Fruit fly (Drosophila melanogaster) whole organism, prepupa: ENCODE results near the gene Apl.

ENCODE experiments used
- Blimp-1 ChIP-seq: fragments of 200-800 bp; sonication (Bioruptor generic); optimal IDR thresholded peaks from 3 replicates; lab custom pipeline; 2017; ENCODE audit warnings: missing biosample characterization, missing genetic modification characterization, mild to moderate bottlenecking, moderate library complexity, missing genetic modification reagents
- CG10669 ChIP-seq: fragments of 200-800 bp; sonication (Bioruptor generic); optimal IDR thresholded peaks from 3 replicates; lab custom pipeline; 2018; ENCODE audit warnings: missing biosample characterization, mild to moderate bottlenecking, missing genetic modification characterization, moderate library complexity
- CG11294 ChIP-seq: fragments of 200-800 bp; sonication (Bioruptor generic); IDR thresholded peaks from 2 replicates; pipeline ENCODE4 v1.3.6; 2022; ENCODE audit warnings: missing biosample characterization, missing genetic modification characterization
- CG15336 ChIP-seq: fragments of 200-800 bp; sonication (Bioruptor generic); IDR thresholded peaks from 2 replicates; pipeline ENCODE4 v1.3.6; 2022; ENCODE audit warnings: missing biosample characterization, missing genetic modification characterization
- CG1621 ChIP-seq: fragments of 200-800 bp; sonication (Bioruptor generic); optimal IDR thresholded peaks from 3 replicates; lab custom pipeline; 2018; ENCODE audit warnings: missing biosample characterization, mild to moderate bottlenecking, missing genetic modification characterization
- CG16779 ChIP-seq: fragments of 200-800 bp; sonication (Bioruptor generic); optimal IDR thresholded peaks from 3 replicates; lab custom pipeline; 2017; ENCODE audit warnings: missing biosample characterization, mild to moderate bottlenecking, missing genetic modification characterization
- CG3032 ChIP-seq: fragments of 200-800 bp; optimal IDR thresholded peaks from 2 replicates; lab custom pipeline; 2019; ENCODE audit warnings: missing biosample characterization, mild to moderate bottlenecking, missing genetic modification characterization, moderate library complexity
- CG31627 ChIP-seq: fragments of 200-800 bp; sonication (Bioruptor generic); optimal IDR thresholded peaks from 3 replicates; lab custom pipeline; 2016; ENCODE audit warnings: missing biosample characterization, missing genetic modification characterization
- CG34406 ChIP-seq: fragments of 200-800 bp; sonication (Bioruptor generic); optimal IDR thresholded peaks from 3 replicates; lab custom pipeline; 2016; ENCODE audit warnings: missing biosample characterization, missing genetic modification characterization
- CG4318 ChIP-seq: fragments of 200-800 bp; sonication (Bioruptor generic); optimal IDR thresholded peaks from 3 replicates; lab custom pipeline; 2017; ENCODE audit warnings: missing biosample characterization, mild to moderate bottlenecking, missing genetic modification characterization
- CG6276 ChIP-seq: fragments of 200-800 bp; sonication (Bioruptor generic); optimal IDR thresholded peaks from 2 replicates; lab custom pipeline; 2017; ENCODE audit warnings: missing biosample characterization, mild to moderate bottlenecking, missing genetic modification characterization
- CG6792 ChIP-seq: fragments of 200-800 bp; sonication (Bioruptor generic); optimal IDR thresholded peaks from 3 replicates; lab custom pipeline; 2016; ENCODE audit warnings: missing biosample characterization, missing genetic modification characterization
- CG6808 ChIP-seq: fragments of 200-800 bp; sonication (Bioruptor generic); optimal IDR thresholded peaks from 3 replicates; lab custom pipeline; 2017; ENCODE audit warnings: missing biosample characterization, missing genetic modification characterization, mild to moderate bottlenecking, moderate library complexity, missing genetic modification reagents
- CG6854 ChIP-seq: fragments of 200-800 bp; sonication (Bioruptor generic); optimal IDR thresholded peaks from 2 replicates; lab custom pipeline; 2017; ENCODE audit warnings: missing biosample characterization, mild to moderate bottlenecking, missing genetic modification characterization
- CG7368 ChIP-seq: fragments of 200-800 bp; sonication (Bioruptor generic); optimal IDR thresholded peaks from 3 replicates; lab custom pipeline; 2016; ENCODE audit warnings: missing biosample characterization, missing genetic modification characterization
- CG8119 ChIP-seq: fragments of 200-800 bp; sonication (Bioruptor generic); IDR thresholded peaks from 3 replicates; pipeline ENCODE4 v1.3.6; 2022; ENCODE audit warnings: missing biosample characterization, missing genetic modification characterization
- CG8319 ChIP-seq: fragments of 200-800 bp; sonication (Bioruptor generic); optimal IDR thresholded peaks from 3 replicates; lab custom pipeline; 2016; ENCODE audit warnings: missing biosample characterization, missing genetic modification characterization
- CG8632 ChIP-seq: fragments of 200-800 bp; sonication (Bioruptor generic); optimal IDR thresholded peaks from 3 replicates; lab custom pipeline; 2016; ENCODE audit warnings: missing biosample characterization, missing genetic modification characterization
- Eip93F ChIP-seq: fragments of 200-800 bp; sonication (Bioruptor generic); optimal IDR thresholded peaks from 2 replicates; lab custom pipeline; 2016; ENCODE audit warnings: missing biosample characterization, mild to moderate bottlenecking, missing genetic modification characterization
- Ets96B ChIP-seq: fragments of 200-800 bp; optimal IDR thresholded peaks from 2 replicates; lab custom pipeline; 2019; ENCODE audit warnings: missing biosample characterization, mild to moderate bottlenecking, missing genetic modification characterization, moderate library complexity
- Hr38 ChIP-seq: sonication (Bioruptor generic); optimal IDR thresholded peaks from 2 replicates; lab custom pipeline; 2016; ENCODE audit warnings: missing biosample characterization, missing genetic modification characterization
- Hr39 ChIP-seq: fragments of 200-800 bp; sonication (Bioruptor generic); optimal IDR thresholded peaks from 2 replicates; lab custom pipeline; 2016; ENCODE audit warnings: missing biosample characterization, missing genetic modification characterization
- Hr4 ChIP-seq: fragments of 200-800 bp; sonication (Bioruptor generic); optimal IDR thresholded peaks from 3 replicates; lab custom pipeline; 2016; ENCODE audit warnings: missing biosample characterization, missing genetic modification characterization
- Lpt ChIP-seq: fragments of 200-800 bp; sonication (Bioruptor generic); optimal IDR thresholded peaks from 3 replicates; lab custom pipeline; 2016; ENCODE audit warnings: missing biosample characterization, missing genetic modification characterization
- Met ChIP-seq: fragments of 200-800 bp; sonication (Bioruptor generic); optimal IDR thresholded peaks from 3 replicates; lab custom pipeline; 2016; ENCODE audit warnings: missing biosample characterization, missing genetic modification characterization
- OdsH ChIP-seq: fragments of 200-800 bp; sonication (Bioruptor generic); optimal IDR thresholded peaks from 3 replicates; lab custom pipeline; 2016; ENCODE audit warnings: missing biosample characterization, missing genetic modification characterization
- Smox ChIP-seq: fragments of 200-800 bp; sonication (Bioruptor generic); optimal IDR thresholded peaks from 3 replicates; lab custom pipeline; 2016; ENCODE audit warnings: missing biosample characterization, missing genetic modification characterization
- Sox102F ChIP-seq: fragments of 200-800 bp; sonication (Bioruptor generic); optimal IDR thresholded peaks from 2 replicates; lab custom pipeline; 2016; ENCODE audit warnings: missing biosample characterization, mild to moderate bottlenecking, missing genetic modification characterization
- Sox14 ChIP-seq: fragments of 200-800 bp; sonication (Bioruptor generic); optimal IDR thresholded peaks from 3 replicates; lab custom pipeline; 2016; ENCODE audit warnings: missing biosample characterization, missing genetic modification characterization
- Sox15 ChIP-seq: fragments of 200-800 bp; sonication (Bioruptor generic); optimal IDR thresholded peaks from 3 replicates; lab custom pipeline; 2016; ENCODE audit warnings: missing biosample characterization, missing genetic modification characterization
- acj6 ChIP-seq: fragments of 200-800 bp; sonication (Bioruptor generic); optimal IDR thresholded peaks from 3 replicates; lab custom pipeline; 2016; ENCODE audit warnings: missing biosample characterization, missing genetic modification characterization
- cyc ChIP-seq: fragments of 200-800 bp; sonication (Bioruptor generic); optimal IDR thresholded peaks from 3 replicates; lab custom pipeline; 2016; ENCODE audit warnings: missing biosample characterization, missing genetic modification characterization
- fd85E ChIP-seq: fragments of 200-800 bp; sonication (Bioruptor generic); optimal IDR thresholded peaks from 3 replicates; lab custom pipeline; 2016; ENCODE audit warnings: missing biosample characterization, missing genetic modification characterization
- fkh ChIP-seq: fragments of 200-800 bp; sonication (Bioruptor generic); optimal IDR thresholded peaks from 3 replicates; lab custom pipeline; 2017; ENCODE audit warnings: missing biosample characterization, mild to moderate bottlenecking, missing genetic modification characterization, moderate library complexity
- lz ChIP-seq: fragments of 200-800 bp; sonication (Bioruptor generic); optimal IDR thresholded peaks from 3 replicates; lab custom pipeline; 2016; ENCODE audit warnings: missing biosample characterization, missing genetic modification characterization
- net ChIP-seq: fragments of 200-800 bp; sonication (Bioruptor generic); optimal IDR thresholded peaks from 3 replicates; lab custom pipeline; 2016; ENCODE audit warnings: missing biosample characterization, missing genetic modification characterization
- pdm3 ChIP-seq: fragments of 200-800 bp; sonication (Bioruptor generic); optimal IDR thresholded peaks from 3 replicates; lab custom pipeline; 2016; ENCODE audit warnings: missing biosample characterization, missing genetic modification characterization
- salr ChIP-seq, 2 experiments: fragments of 200-800 bp; sonication (Bioruptor generic); optimal IDR thresholded peaks; 3 replicates each; lab custom pipeline; 2016 to 2018; ENCODE audit warnings: missing biosample characterization in 2 of 2, missing genetic modification characterization in 2 of 2, mild to moderate bottlenecking in 1 of 2
- topi ChIP-seq: fragments of 200-800 bp; sonication (Bioruptor generic); optimal IDR thresholded peaks from 3 replicates; lab custom pipeline; 2016; ENCODE audit warnings: missing biosample characterization, missing genetic modification characterization
- vri ChIP-seq: fragments of 200-800 bp; sonication (Bioruptor generic); optimal IDR thresholded peaks from 3 replicates; lab custom pipeline; 2016; ENCODE audit warnings: missing biosample characterization, mild to moderate bottlenecking, missing genetic modification characterization

The Apl gene

DNA sequence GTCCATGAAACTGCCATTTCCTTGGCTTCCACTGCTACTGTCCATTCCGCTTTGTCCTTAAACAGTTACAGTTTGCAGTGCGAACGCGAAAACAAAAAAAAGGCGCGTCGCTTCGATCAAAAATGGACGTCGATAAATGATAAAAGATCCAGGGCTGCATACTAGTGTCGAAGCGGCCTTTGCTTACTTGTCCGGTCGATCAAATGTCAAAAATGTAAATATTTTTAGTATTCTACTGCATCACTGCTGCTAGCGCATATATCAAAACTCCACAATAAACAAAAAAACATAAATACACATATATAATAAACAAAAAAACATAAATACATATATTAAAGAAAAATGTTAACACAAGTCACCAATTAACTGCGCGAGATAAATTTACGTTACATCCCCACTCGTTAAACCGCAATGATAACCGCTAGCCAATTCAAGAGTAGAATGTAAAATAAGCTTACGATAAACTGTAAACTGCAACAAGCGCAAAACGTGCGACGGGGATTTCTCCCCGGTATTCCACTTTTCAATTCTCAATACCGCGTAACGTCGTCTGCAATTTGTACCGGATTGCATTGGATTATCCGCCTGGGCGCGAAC is at the start of gene Apl, which contains the start of gene spd-2:
Gene Apl, plus strand, starts transcription at position 260 of the 597 bp plus-strand sequence.
Gene spd-2, minus strand, starts transcription at position 93 of the 597 bp plus-strand sequence.
- TF ChIP-seq CG7368 (no peak), cyc (GFP tag; lab: Kevin White, UChicago) (no peak), pdm3 (no peak), Hr39 (no peak), CG1621 (tag; lab: Kevin White, UChicago) (peak; percentile 12)
- TF ChIP-seq, all 60 proteins: peak for 1

DNA sequence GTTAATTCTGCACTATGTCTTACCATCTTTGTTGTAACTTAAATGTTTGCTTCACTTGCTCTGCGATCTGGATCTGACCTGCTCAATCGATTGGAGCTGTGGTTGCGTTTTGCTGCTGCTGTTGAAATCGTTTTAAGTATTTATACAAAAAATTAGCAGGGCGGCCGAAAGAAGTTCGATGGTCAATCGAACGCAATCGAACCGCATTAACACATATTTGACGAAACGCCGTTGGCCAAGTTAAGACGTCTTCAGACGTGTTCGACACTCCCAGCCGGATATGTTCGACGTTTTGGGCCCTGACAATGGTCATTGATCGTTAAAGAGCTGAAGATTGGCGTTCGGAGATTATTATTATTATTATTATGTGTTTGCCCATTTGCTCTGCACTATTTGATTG is 49.5 kb upstream of the Apl start, which contains the start of gene CG13033:
Gene CG13033, minus strand, starts transcription at position 118 of the 400 bp plus-strand sequence.
- TF ChIP-seq topi (GFP tag; lab: Kevin White, UChicago) (no peak), CG4318 (GFP tag; lab: Kevin White, UChicago) (no peak), Sox15 (GFP tag; lab: Kevin White, UChicago) (no peak), Met (no peak), acj6 (GFP tag; lab: Kevin White, UChicago) (no peak), lz (GFP tag; lab: Kevin White, UChicago) (no peak), Sox102F (GFP tag; lab: Kevin White, UChicago) (no peak), Sox14 (GFP tag; lab: Kevin White, UChicago) (no peak), CG6276 (GFP tag; lab: Kevin White, UChicago) (no peak), CG6792 (no peak), CG16779 (no peak), CG7368 (no peak)
- TF ChIP-seq, all 60 proteins: peak for 0

DNA sequence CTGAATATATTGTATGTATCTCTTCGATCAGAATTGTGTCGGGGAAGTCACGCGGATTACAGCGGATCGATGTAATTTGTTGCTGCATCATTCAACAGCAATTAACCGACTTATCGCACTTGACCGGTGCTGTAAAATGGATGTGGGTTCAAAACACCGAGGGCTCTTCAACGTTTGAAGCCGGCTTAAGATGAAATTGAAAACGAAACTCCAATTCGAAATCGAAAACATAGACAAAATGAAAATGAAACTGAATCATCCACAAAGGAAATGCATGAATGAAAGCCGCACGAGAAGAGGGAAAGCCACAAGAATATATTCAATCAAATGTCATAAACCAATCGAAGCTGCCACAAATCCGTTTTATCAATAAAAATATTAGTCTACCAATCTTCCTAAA is 48.8 kb upstream of the Apl start:
- no peak for TF ChIP-seq Hr38 (GFP tag; lab: Kevin White, UChicago)
- no peak for TF ChIP-seq CG11294
- TF ChIP-seq CG8319 (GFP tag; lab: Kevin White, UChicago), result no peak
- no peak for TF ChIP-seq topi (GFP tag; lab: Kevin White, UChicago)
- no peak for TF ChIP-seq cyc (GFP tag; lab: Kevin White, UChicago)
- no peak for TF ChIP-seq CG34406 (GFP tag; lab: Kevin White, UChicago)
- no peak for TF ChIP-seq CG16779
- TF ChIP-seq Blimp-1, result no peak
- TF ChIP-seq Hr4 (GFP tag; lab: Kevin White, UChicago), result no peak
- TF ChIP-seq vri, result no peak
- TF ChIP-seq Ets96B, result no peak
- no peak for TF ChIP-seq Hr39
- TF ChIP-seq Eip93F (GFP tag; lab: Kevin White, UChicago), result no peak
- TF ChIP-seq CG10669 (GFP tag; lab: Kevin White, UChicago), result no peak
- no peak for TF ChIP-seq Sox15 (GFP tag; lab: Kevin White, UChicago)
- no peak for TF ChIP-seq fd85E
- TF ChIP-seq CG1621 (tag; lab: Kevin White, UChicago), result no peak
- TF ChIP-seq, all 60 proteins: peak for 0

DNA sequence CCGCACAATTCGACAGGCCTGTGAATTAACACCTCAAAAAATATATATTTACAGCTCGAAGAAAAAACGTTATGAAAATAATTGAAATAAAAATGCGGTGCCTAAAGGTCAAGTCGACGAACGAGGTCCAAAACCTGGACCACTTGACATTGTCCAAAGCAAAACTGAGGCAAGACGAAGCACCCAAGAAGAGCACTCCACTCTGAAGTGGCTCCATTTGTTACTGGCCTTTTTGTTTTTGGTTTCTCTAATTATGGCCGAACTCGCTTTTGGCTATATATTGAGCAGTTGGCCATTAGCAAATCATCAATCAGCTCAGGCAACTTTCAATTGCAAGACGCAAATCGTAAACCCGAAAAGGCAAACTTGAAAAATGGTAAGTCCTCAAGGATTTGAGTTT is 38.5 kb upstream of the Apl start, which contains the start of gene CG4229:
Gene CG4229, plus strand, starts transcription at position 301 of the 400 bp plus-strand sequence.
- TF ChIP-seq CG7368 (no peak), CG6792 (no peak), CG1621 (tag; lab: Kevin White, UChicago) (no peak), CG8119 (GFP tag; lab: Robert Waterston, UW) (no peak), fkh (GFP tag; lab: Kevin White, UChicago) (no peak)

DNA sequence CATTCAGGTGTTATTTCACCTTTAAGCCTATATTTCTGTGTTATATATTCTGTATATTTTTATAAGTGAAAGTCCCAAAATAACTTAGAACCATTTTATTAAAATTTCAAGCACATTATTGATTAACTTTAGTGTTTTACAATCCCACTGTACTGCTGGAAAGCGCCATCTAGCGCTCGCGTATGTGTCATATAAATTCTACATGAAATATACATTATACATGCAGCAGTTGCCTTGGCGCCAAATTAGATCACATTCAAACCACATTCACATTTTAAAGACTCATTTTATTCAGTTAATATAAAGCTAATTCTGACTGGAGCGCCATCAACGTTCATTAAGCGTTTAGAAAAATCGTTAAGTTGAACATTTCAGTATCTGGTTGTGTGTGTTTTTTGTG is 31.6 kb upstream of the Apl start:
- TF ChIP-seq pdm3 (no peak), CG34406 (GFP tag; lab: Kevin White, UChicago) (no peak), Sox14 (GFP tag; lab: Kevin White, UChicago) (no peak), CG16779 (no peak), Met (no peak), fkh (GFP tag; lab: Kevin White, UChicago) (no peak), CG6854 (GFP tag; lab: Kevin White, UChicago) (no peak)

DNA sequence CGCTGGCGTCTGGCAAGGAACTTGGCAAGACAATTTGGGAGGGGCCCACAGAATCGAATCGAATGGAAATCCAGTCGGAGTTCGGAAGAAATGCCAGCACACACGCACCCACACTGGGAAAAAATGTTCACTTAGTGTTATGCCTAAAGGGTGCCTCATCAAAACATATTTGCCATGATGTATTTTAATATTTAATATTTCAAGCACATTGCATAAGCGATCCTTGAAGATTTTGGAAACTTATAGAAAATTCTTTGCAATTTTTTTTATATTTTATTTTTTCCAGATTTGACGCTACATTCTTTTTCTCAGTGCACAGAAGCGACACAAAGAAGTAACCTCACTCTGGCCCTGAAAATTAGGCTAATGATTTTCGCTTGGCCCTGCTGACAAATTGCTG is 28.9 kb upstream of the Apl start:
- TF ChIP-seq salr (GFP tag; optimal IDR thresholded peaks at IDR 0.05; lab: Kevin White, UChicago), result no peak
- no peak for TF ChIP-seq CG31627 (GFP tag; lab: Kevin White, UChicago)
- no peak for TF ChIP-seq CG15336 (GFP tag; lab: Robert Waterston, UW)
- no peak for TF ChIP-seq CG1621 (tag; lab: Kevin White, UChicago)
- no peak for TF ChIP-seq net
- no peak for TF ChIP-seq CG8632 (GFP tag; lab: Kevin White, UChicago)
- TF ChIP-seq Smox, result no peak
- TF ChIP-seq pdm3, result no peak
- no peak for TF ChIP-seq CG4318 (GFP tag; lab: Kevin White, UChicago)
- no peak for TF ChIP-seq Lpt
- no peak for TF ChIP-seq CG3032 (tag; lab: Kevin White, UChicago)
- TF ChIP-seq OdsH (GFP tag; lab: Kevin White, UChicago), result no peak
- no peak for TF ChIP-seq topi (GFP tag; lab: Kevin White, UChicago)
- TF ChIP-seq CG7368, result no peak
- no peak for TF ChIP-seq Hr38 (GFP tag; lab: Kevin White, UChicago)
- no peak for TF ChIP-seq Ets96B
- TF ChIP-seq CG6808, result no peak
